Worm (Caenorhabditis elegans): ENCODE measurements around the gene apc-10.

- TF ChIP-seq hnd-1 (tag; optimal IDR thresholded peaks at IDR 0.05) (no peak), tbx-37 (GFP tag; conservative IDR thresholded peaks at IDR 0.05) (no peak), scrt-1 (GFP tag; IDR thresholded peaks at IDR 0.05) (no peak), flt-1 (GFP tag; IDR thresholded peaks at IDR 0.05) (no peak)
These were observed 37.1 kb upstream of the apc-10 start, which contains the start of gene F22E12.3 for ce11 chrV:10463276-10463675.
